Worm (Caenorhabditis elegans): Measurements from ENCODE around the gene lin-23.
A peak's percentile ranks its signal among the peaks of the same experiment; 100 is the strongest.

Gene lin-23

ce11 chrII:6370110-6370509 lies 993 bp upstream of the lin-23 start (continued):
- 0 out of 2 replicates have a peak, but pooled peaks have one; percentile 13 for TF ChIP-seq madf-3 (GFP tag; IDR thresholded peaks at IDR 0.05)
- TF ChIP-seq mcd-1 (GFP tag; IDR thresholded peaks at IDR 0.05) = peak; percentile 95
- TF ChIP-seq mxl-1 (tag; optimal IDR thresholded peaks at IDR 0.05) = no peak
- TF ChIP-seq lin-40 (tag; optimal IDR thresholded peaks at IDR 0.05) = peak; percentile 72
- peak; percentile 94 for TF ChIP-seq dox-1 (GFP tag; IDR thresholded peaks at IDR 0.05)
- peak; percentile 67; the same call in 1 of the 2 replicates for TF ChIP-seq lir-1 (GFP tag; conservative IDR thresholded peaks at IDR 0.05)
- TF ChIP-seq pbrm-1 (GFP tag; IDR thresholded peaks at IDR 0.05) = peak; percentile 92
- TF ChIP-seq nfya-2 (GFP tag; IDR thresholded peaks at IDR 0.05) = no peak
- TF ChIP-seq pha-4 (tag; optimal IDR thresholded peaks at IDR 0.05) = no peak
- TF ChIP-seq snpc-3.4 (tag; optimal IDR thresholded peaks at IDR 0.05) = peak; percentile 73
- TF ChIP-seq ceh-100 (GFP tag; IDR thresholded peaks at IDR 0.05) = peak; percentile 66
- TF ChIP-seq lin-35 (GFP tag; optimal IDR thresholded peaks at IDR 0.05) = peak in 1 of 3 experiments; percentile 48
- TF ChIP-seq sptf-2 (GFP tag; optimal IDR thresholded peaks at IDR 0.05) = no peak
- no peak for TF ChIP-seq F22D6.2 (tag; optimal IDR thresholded peaks at IDR 0.05)
- no peak for TF ChIP-seq sea-2 (GFP tag; IDR thresholded peaks at IDR 0.05)
- no peak for TF ChIP-seq tbx-9 (tag; optimal IDR thresholded peaks at IDR 0.05; ENCODE audit: borderline replicate concordance)
- peak; percentile 26 for TF ChIP-seq snpc-1.1 (tag; optimal IDR thresholded peaks at IDR 0.05; ENCODE audit: insufficient read depth)
- TF ChIP-seq ztf-22 (GFP tag; optimal IDR thresholded peaks at IDR 0.05) = no peak
- peak; percentile 49; the same call in 1 of the 2 replicates for TF ChIP-seq egl-44 (GFP tag; IDR thresholded peaks at IDR 0.05)
- no peak for TF ChIP-seq ztf-25 (GFP tag; IDR thresholded peaks at IDR 0.05)
- no peak for TF ChIP-seq hmg-20 (GFP tag; IDR thresholded peaks at IDR 0.05)
- peak; percentile 31 for TF ChIP-seq atf-7 (tag; optimal IDR thresholded peaks at IDR 0.05)
- peak; percentile 57; the same call in 1 of the 2 replicates for TF ChIP-seq Y67H2A.10 (GFP tag; conservative IDR thresholded peaks at IDR 0.05)
- TF ChIP-seq nhr-90 (tag; optimal IDR thresholded peaks at IDR 0.05) = no peak
- TF ChIP-seq K11D2.4 (GFP tag; IDR thresholded peaks at IDR 0.05) = peak; percentile 54
- peak; percentile 89 for TF ChIP-seq F49E8.2 (tag; optimal IDR thresholded peaks at IDR 0.05; ENCODE audit: insufficient read depth)
- no peak for TF ChIP-seq ccch-3 (GFP tag; optimal IDR thresholded peaks at IDR 0.05)
- TF ChIP-seq mel-28 (tag; optimal IDR thresholded peaks at IDR 0.05; ENCODE audit: borderline replicate concordance) = no peak
- peak; percentile 42; the same call in 1 of the 2 replicates for TF ChIP-seq Y53G8AR.9 (GFP tag; conservative IDR thresholded peaks at IDR 0.05)
- TF ChIP-seq C06A6.2 (GFP tag; conservative IDR thresholded peaks at IDR 0.05) = 0 out of 2 replicates have a peak, but pooled peaks have one; percentile 18
- 0 out of 2 replicates have a peak, but pooled peaks have one; percentile 6 for TF ChIP-seq ztf-28 (GFP tag; IDR thresholded peaks at IDR 0.05)
- peak; percentile 80 for TF ChIP-seq nfyb-1 (GFP tag; IDR thresholded peaks at IDR 0.05)
- TF ChIP-seq Y95B8A.8 (GFP tag; IDR thresholded peaks at IDR 0.05) = peak; percentile 68; the same call in 1 of the 2 replicates
- peak; percentile 76 for TF ChIP-seq B0336.3 (GFP tag; IDR thresholded peaks at IDR 0.05)
- TF ChIP-seq hmg-1.2 (GFP tag; IDR thresholded peaks at IDR 0.05) = peak; percentile 97
- no peak for TF ChIP-seq cebp-2 (GFP tag; IDR thresholded peaks at IDR 0.05)
- no peak for TF ChIP-seq him-1 (tag; optimal IDR thresholded peaks at IDR 0.05)
- peak; percentile 95 for TF ChIP-seq F23B12.7 (tag; optimal IDR thresholded peaks at IDR 0.05; ENCODE audit: insufficient read depth)
- TF ChIP-seq ekl-4 (GFP tag; IDR thresholded peaks at IDR 0.05) = peak; percentile 59; the same call in 1 of the 2 replicates
- no peak for TF ChIP-seq T07F8.4 (tag; optimal IDR thresholded peaks at IDR 0.05)
- TF ChIP-seq egrh-3 (GFP tag; IDR thresholded peaks at IDR 0.05) = peak; percentile 41; the same call in 1 of the 2 replicates
- no peak for TF ChIP-seq ztf-6 (GFP tag; IDR thresholded peaks at IDR 0.05)
- TF ChIP-seq lin-54 (GFP tag; optimal IDR thresholded peaks at IDR 0.05) = peak; percentile 72
- TF ChIP-seq cebp-1 (GFP tag; IDR thresholded peaks at IDR 0.05) = no peak
- TF ChIP-seq cebp-1 (tag; optimal IDR thresholded peaks at IDR 0.05) = peak; percentile 77
- peak; percentile 20 for TF ChIP-seq ztf-26 (tag; optimal IDR thresholded peaks at IDR 0.05)
- TF ChIP-seq athp-1 (tag; optimal IDR thresholded peaks at IDR 0.05) = peak; percentile 67
- no peak for TF ChIP-seq B0035.1 (tag; optimal IDR thresholded peaks at IDR 0.05)

Data from whole organism, young adult.